Worm (Caenorhabditis elegans) whole organism, late embryonic: Measurements from ENCODE around the gene dpy-3.
A peak's percentile ranks its signal among the peaks of the same experiment; 100 is the strongest.

Experiments used
- C08G9.2 ChIP-seq: sonication (generic microtip); optimal IDR thresholded peaks from 2 replicates; lab custom pipeline; 2016; ENCODE audit warnings: mild to moderate bottlenecking, missing genetic modification characterization, moderate library complexity, missing compliant biosample characterization
- F13H6.1 ChIP-seq: sonication (generic microtip); optimal IDR thresholded peaks from 2 replicates; lab custom pipeline; 2016; ENCODE audit warnings: missing genetic modification characterization, missing compliant biosample characterization
- K02D7.2 ChIP-seq: sonication (generic microtip); optimal IDR thresholded peaks from 2 replicates; lab custom pipeline; 2017; ENCODE audit warnings: mild to moderate bottlenecking, missing genetic modification characterization, missing compliant biosample characterization
- ama-1 ChIP-seq: fragments of 150-350 bp; optimal IDR thresholded peaks from 2 replicates; lab custom pipeline; 2014
- ceh-22 ChIP-seq: sonication (generic microtip); optimal IDR thresholded peaks from 2 replicates; lab custom pipeline; 2017; ENCODE audit warnings: missing biosample characterization, missing genetic modification characterization
- ceh-24 ChIP-seq: sonication (generic microtip); optimal IDR thresholded peaks from 2 replicates; lab custom pipeline; 2016; ENCODE audit warnings: mild to moderate bottlenecking, missing genetic modification characterization, missing compliant biosample characterization
- ceh-31 ChIP-seq: sonication (generic microtip); optimal IDR thresholded peaks from 2 replicates; lab custom pipeline; 2016; ENCODE audit warnings: missing genetic modification characterization, missing compliant biosample characterization
- ceh-45 ChIP-seq: fragments of 200-800 bp; sonication (Bioruptor generic); IDR thresholded peaks from 2 replicates; pipeline ENCODE4 v1.3.6; 2022; ENCODE audit warnings: missing genetic modification reagents, missing genetic modification characterization, missing compliant biosample characterization
- ceh-48 ChIP-seq: sonication (generic microtip); optimal IDR thresholded peaks from 2 replicates; lab custom pipeline; 2016; ENCODE audit warnings: missing genetic modification characterization, inconsistent platforms, missing compliant biosample characterization
- ceh-9 ChIP-seq: sonication (generic microtip); optimal IDR thresholded peaks from 2 replicates; lab custom pipeline; 2016; ENCODE audit warnings: mild to moderate bottlenecking, missing genetic modification characterization, inconsistent platforms, missing compliant biosample characterization
- dve-1 ChIP-seq: sonication (generic microtip); optimal IDR thresholded peaks from 2 replicates; lab custom pipeline; 2017; ENCODE audit warnings: antibody characterized with exemption, mild to moderate bottlenecking, missing genetic modification characterization, missing compliant biosample characterization
- elt-2 ChIP-seq: sonication (generic microtip); optimal IDR thresholded peaks from 2 replicates; lab custom pipeline; 2016; ENCODE audit warnings: missing genetic modification reagents, missing genetic modification characterization, missing compliant biosample characterization
- elt-4 ChIP-seq: sonication (generic microtip); optimal IDR thresholded peaks from 2 replicates; lab custom pipeline; 2016; ENCODE audit warnings: missing genetic modification characterization, missing compliant biosample characterization
- ets-4 ChIP-seq: sonication (generic microtip); optimal IDR thresholded peaks from 2 replicates; lab custom pipeline; 2016; ENCODE audit warnings: missing genetic modification characterization, missing compliant biosample characterization
- eyg-1 ChIP-seq: sonication (generic microtip); optimal IDR thresholded peaks from 2 replicates; lab custom pipeline; 2016; ENCODE audit warnings: missing genotype, missing genetic modification characterization, missing compliant biosample characterization
- fkh-6 ChIP-seq: sonication (generic microtip); optimal IDR thresholded peaks from 2 replicates; lab custom pipeline; 2016; ENCODE audit warnings: missing genetic modification characterization, missing compliant biosample characterization
- hlh-6 ChIP-seq: sonication (generic microtip); optimal IDR thresholded peaks from 2 replicates; lab custom pipeline; 2016; ENCODE audit warnings: missing genotype, missing genetic modification characterization, missing compliant biosample characterization
- hlh-8 ChIP-seq: sonication (generic microtip); optimal IDR thresholded peaks from 2 replicates; lab custom pipeline; 2016; ENCODE audit warnings: missing genotype, missing genetic modification characterization, missing compliant biosample characterization
- lim-6 ChIP-seq: sonication (generic microtip); optimal IDR thresholded peaks from 2 replicates; lab custom pipeline; 2016; ENCODE audit warnings: missing genetic modification characterization, missing compliant biosample characterization
- lin-11 ChIP-seq: fragments of 200-800 bp; sonication (Bioruptor generic); optimal IDR thresholded peaks from 2 replicates; lab custom pipeline; 2018; ENCODE audit warnings: mild to moderate bottlenecking, missing genetic modification characterization, missing compliant biosample characterization
- madf-2 ChIP-seq: sonication (generic microtip); optimal IDR thresholded peaks from 2 replicates; lab custom pipeline; 2017; ENCODE audit warnings: missing genetic modification characterization, missing compliant biosample characterization
- nfya-1 ChIP-seq: sonication (generic microtip); optimal IDR thresholded peaks from 2 replicates; lab custom pipeline; 2017; ENCODE audit warnings: missing genetic modification characterization, mild to moderate bottlenecking, missing compliant biosample characterization, antibody characterized with exemption, moderate library complexity
- nhr-11 ChIP-seq: fragments of 150-350 bp; optimal IDR thresholded peaks from 2 replicates; lab custom pipeline; 2014; ENCODE audit warnings: missing biosample characterization, missing genetic modification characterization
- pag-3 ChIP-seq: sonication (generic microtip); optimal IDR thresholded peaks from 2 replicates; lab custom pipeline; 2016; ENCODE audit warnings: missing compliant biosample characterization, missing genetic modification characterization, borderline replicate concordance
- pat-9 ChIP-seq: fragments of 200-800 bp; sonication (Bioruptor generic); optimal IDR thresholded peaks from 2 replicates; lab custom pipeline; 2018; ENCODE audit warnings: mild to moderate bottlenecking, missing genetic modification characterization, moderate library complexity, missing compliant biosample characterization
- pqm-1 ChIP-seq: sonication (generic microtip); optimal IDR thresholded peaks from 2 replicates; lab custom pipeline; 2016; ENCODE audit warnings: missing genetic modification characterization, missing compliant biosample characterization
- tbx-7 ChIP-seq: sonication (generic microtip); optimal IDR thresholded peaks from 2 replicates; lab custom pipeline; 2016; ENCODE audit warnings: missing genotype, missing genetic modification characterization, missing compliant biosample characterization
- ttx-3 ChIP-seq: sonication (generic microtip); optimal IDR thresholded peaks from 2 replicates; lab custom pipeline; 2016; ENCODE audit warnings: missing genetic modification reagents, missing genetic modification characterization, missing compliant biosample characterization
- unc-86 ChIP-seq: sonication (generic microtip); optimal IDR thresholded peaks from 2 replicates; lab custom pipeline; 2016; ENCODE audit warnings: missing genetic modification characterization, missing compliant biosample characterization

dpy-3 gene

ce11 chrX:2178410-2178944, 33.0 kb upstream of the dpy-3 start:
- TF ChIP-seq hlh-8 (no peak), elt-2 (tag; lab: Kevin White, UChicago) (peak; percentile 51), ceh-45 (GFP tag; lab: Robert Waterston, UW) (no peak)
- TF ChIP-seq, all 69 proteins: peak for 1

ce11 chrX:2177731-2178326, 32.4 kb upstream of the dpy-3 start:
- TF ChIP-seq nfya-1: no peak
- no peak for TF ChIP-seq dve-1 (tag; lab: Kevin White, UChicago)
- TF ChIP-seq ceh-22 (tag; lab: Kevin White, UChicago): no peak
- no peak for TF ChIP-seq ets-4 (tag; lab: Kevin White, UChicago)
- TF ChIP-seq C08G9.2 (tag; lab: Kevin White, UChicago): no peak
- no peak for TF ChIP-seq K02D7.2 (tag; lab: Kevin White, UChicago)
- TF ChIP-seq hlh-6 (tag; lab: Kevin White, UChicago): no peak
- TF ChIP-seq pag-3 (tag; lab: Kevin White, UChicago): no peak
- TF ChIP-seq unc-86 (tag; lab: Kevin White, UChicago): no peak
- TF ChIP-seq ama-1 (lab: Kevin White, UChicago): no peak
- no peak for TF ChIP-seq fkh-6
- TF ChIP-seq, all 69 proteins: peak for 0

ce11 chrX:2176361-2176880, 31.0 kb upstream of the dpy-3 start, which contains the start of gene F48B9.8:
F48B9.8 (minus strand) TSS chrX:2176411.
- peak; percentile 63 for TF ChIP-seq ceh-48 (tag; lab: Kevin White, UChicago)
- no peak for TF ChIP-seq elt-4 (tag; lab: Kevin White, UChicago)

- TF ChIP-seq ama-1 (lab: Kevin White, UChicago) (no peak), ceh-9 (tag; lab: Kevin White, UChicago) (no peak)
Measured at ce11 chrX:2164751-2165150, 19.3 kb upstream of the dpy-3 start, which contains the start of gene F48B9.3. F48B9.3 (plus strand) TSS chrX:2165051.

- TF ChIP-seq lim-6 (tag; lab: Kevin White, UChicago): no peak
- no peak for TF ChIP-seq tbx-7 (tag; lab: Kevin White, UChicago)
- TF ChIP-seq nhr-11 (tag; lab: Kevin White, UChicago): no peak
- TF ChIP-seq, all 69 proteins: peak for 0
Measured at ce11 chrX:2163084-2163483, 17.6 kb upstream of the dpy-3 start, which contains the start of gene pdf-2. pdf-2 (plus strand) TSS chrX:2163384.

- no peak for TF ChIP-seq ceh-31 (tag; lab: Kevin White, UChicago)
- TF ChIP-seq lin-11 (tag; lab: Kevin White, UChicago): no peak
- TF ChIP-seq elt-2 (tag; lab: Kevin White, UChicago): peak; percentile 17
- TF ChIP-seq ceh-9 (tag; lab: Kevin White, UChicago): no peak
- TF ChIP-seq F13H6.1 (tag; lab: Kevin White, UChicago): no peak
- TF ChIP-seq ttx-3 (tag; lab: Kevin White, UChicago): no peak
Measured at ce11 chrX:2157855-2158254, 12.4 kb upstream of the dpy-3 start.

ce11 chrX:2153780-2154179, 8.3 kb upstream of the dpy-3 start:
- TF ChIP-seq pqm-1 (tag; lab: Kevin White, UChicago): no peak

ce11 chrX:2152062-2152461, 6.6 kb upstream of the dpy-3 start:
- TF ChIP-seq eyg-1 (tag; lab: Kevin White, UChicago): no peak
- no peak for TF ChIP-seq madf-2 (tag; lab: Kevin White, UChicago)
- no peak for TF ChIP-seq ceh-24 (tag; lab: Kevin White, UChicago)
- no peak for TF ChIP-seq K02D7.2 (tag; lab: Kevin White, UChicago)
- no peak for TF ChIP-seq ama-1 (lab: Kevin White, UChicago)
- no peak for TF ChIP-seq nfya-1
- no peak for TF ChIP-seq ceh-48 (tag; lab: Kevin White, UChicago)
- no peak for TF ChIP-seq pat-9 (tag; lab: Kevin White, UChicago)
- TF ChIP-seq, all 69 proteins: peak for 0
